Worm (Caenorhabditis elegans) whole organism, midembryonic: Measurements from ENCODE around the gene R09E10.1.
A peak's percentile ranks its signal among the peaks of the same experiment; 100 is the strongest.

Experiments used
- T22C8.4 ChIP-seq: fragments of 200-800 bp; sonication (Bioruptor generic); IDR thresholded peaks from 2 replicates; pipeline ENCODE4 v1.3.6; 2022; ENCODE audit warnings: missing genetic modification characterization, missing compliant biosample characterization
- cog-1 ChIP-seq: sonication (generic microtip); optimal IDR thresholded peaks from 2 replicates; lab custom pipeline; 2016; ENCODE audit warnings: missing genetic modification characterization, missing compliant biosample characterization
- flt-1 ChIP-seq: fragments of 200-800 bp; sonication (Bioruptor generic); IDR thresholded peaks from 2 replicates; pipeline ENCODE4 v1.3.6; 2022; ENCODE audit warnings: missing genetic modification characterization, missing compliant biosample characterization
- klf-2 ChIP-seq: fragments of 200-800 bp; sonication (Bioruptor generic); conservative IDR thresholded peaks from 2 replicates; pipeline ENCODE4 v1.3.6; 2022; ENCODE audit warnings: missing genetic modification reagents, missing genetic modification characterization, missing compliant biosample characterization
- med-1 ChIP-seq: sonication (generic microtip); optimal IDR thresholded peaks from 2 replicates; lab custom pipeline; 2017; ENCODE audit warnings: missing genetic modification characterization, mild to moderate bottlenecking, missing compliant biosample characterization, antibody characterized with exemption, missing genetic modification reagents; ENCODE audit not compliant: insufficient read depth
- ref-1 ChIP-seq: fragments of 200-800 bp; sonication (Bioruptor generic); conservative IDR thresholded peaks from 2 replicates; pipeline ENCODE4 v1.3.6; 2022; ENCODE audit warnings: missing genetic modification reagents, missing genetic modification characterization, missing compliant biosample characterization
- tab-1 ChIP-seq: fragments of 200-800 bp; sonication (Bioruptor generic); IDR thresholded peaks from 2 replicates; pipeline ENCODE4 v1.3.6; 2022; ENCODE audit warnings: missing genetic modification characterization, missing compliant biosample characterization
- ztf-23 ChIP-seq: fragments of 200-800 bp; sonication (Bioruptor generic); IDR thresholded peaks from 2 replicates; pipeline ENCODE4 v1.3.6; 2022; ENCODE audit warnings: missing genetic modification reagents, missing genetic modification characterization, missing compliant biosample characterization
- ztf-29 ChIP-seq: fragments of 200-800 bp; sonication (Bioruptor generic); IDR thresholded peaks from 2 replicates; pipeline ENCODE4 v1.3.6; 2022; ENCODE audit warnings: missing genetic modification reagents, missing genetic modification characterization, missing compliant biosample characterization

R09E10.1 gene

ce11 chrIV:10346948-10347347 lies 24.4 kb upstream of the R09E10.1 start:
- TF ChIP-seq ztf-23 (no peak), ref-1 (GFP tag; lab: Robert Waterston, UW) (no peak), cog-1 (tag; lab: Kevin White, UChicago) (no peak), T22C8.4 (no peak)

- TF ChIP-seq flt-1 (GFP tag; lab: Robert Waterston, UW) (no peak), T22C8.4 (no peak), med-1 (no peak), ref-1 (GFP tag; lab: Robert Waterston, UW) (no peak), tab-1 (GFP tag; lab: Robert Waterston, UW) (no peak), ztf-23 (no peak), ztf-29 (GFP tag; lab: Robert Waterston, UW) (no peak), cog-1 (tag; lab: Kevin White, UChicago) (no peak), klf-2 (GFP tag; lab: Robert Waterston, UW) (no peak)
Measured at ce11 chrIV:10345990-10346389, 23.4 kb upstream of the R09E10.1 start.

ce11 chrIV:10345486-10345885 lies 22.9 kb upstream of the R09E10.1 start:
- no peak for TF ChIP-seq klf-2 (GFP tag; lab: Robert Waterston, UW)
- no peak for TF ChIP-seq cog-1 (tag; lab: Kevin White, UChicago)
- no peak for TF ChIP-seq ztf-23
- TF ChIP-seq ztf-29 (GFP tag; lab: Robert Waterston, UW): no peak
- TF ChIP-seq flt-1 (GFP tag; lab: Robert Waterston, UW): no peak
- TF ChIP-seq ref-1 (GFP tag; lab: Robert Waterston, UW): no peak
- TF ChIP-seq med-1: no peak

ce11 chrIV:10344621-10345020 lies 22.1 kb upstream of the R09E10.1 start:
- TF ChIP-seq ztf-29 (GFP tag; lab: Robert Waterston, UW): no peak
- peak; percentile 5 for TF ChIP-seq cog-1 (tag; lab: Kevin White, UChicago)

ce11 chrIV:10342361-10342706 lies 19.8 kb upstream of the R09E10.1 start:
- TF ChIP-seq ref-1 (GFP tag; lab: Robert Waterston, UW) (no peak), klf-2 (GFP tag; lab: Robert Waterston, UW) (no peak), cog-1 (tag; lab: Kevin White, UChicago) (no peak), ztf-29 (GFP tag; lab: Robert Waterston, UW) (no peak), med-1 (no peak), tab-1 (GFP tag; lab: Robert Waterston, UW) (no peak), flt-1 (GFP tag; lab: Robert Waterston, UW) (no peak), ztf-23 (no peak), T22C8.4 (no peak)

ce11 chrIV:10341618-10342360 lies 19.2 kb upstream of the R09E10.1 start:
- no peak for TF ChIP-seq cog-1 (tag; lab: Kevin White, UChicago)
- no peak; the same call in 1 of the 2 replicates for TF ChIP-seq ztf-23
- no peak for TF ChIP-seq tab-1 (GFP tag; lab: Robert Waterston, UW)
- TF ChIP-seq klf-2 (GFP tag; lab: Robert Waterston, UW): no peak
- TF ChIP-seq T22C8.4: no peak
- no peak for TF ChIP-seq ztf-29 (GFP tag; lab: Robert Waterston, UW)
- TF ChIP-seq flt-1 (GFP tag; lab: Robert Waterston, UW): no peak
- no peak for TF ChIP-seq med-1
- no peak for TF ChIP-seq ref-1 (GFP tag; lab: Robert Waterston, UW)

ce11 chrIV:10339701-10340100 lies 17.2 kb upstream of the R09E10.1 start:
- TF ChIP-seq ztf-29 (GFP tag; lab: Robert Waterston, UW) (no peak), med-1 (no peak), T22C8.4 (no peak), tab-1 (GFP tag; lab: Robert Waterston, UW) (no peak), klf-2 (GFP tag; lab: Robert Waterston, UW) (no peak), ztf-23 (no peak), flt-1 (GFP tag; lab: Robert Waterston, UW) (no peak), ref-1 (GFP tag; lab: Robert Waterston, UW) (no peak), cog-1 (tag; lab: Kevin White, UChicago) (no peak)

- TF ChIP-seq cog-1 (tag; lab: Kevin White, UChicago) (no peak), med-1 (no peak), tab-1 (GFP tag; lab: Robert Waterston, UW) (no peak), T22C8.4 (no peak), klf-2 (GFP tag; lab: Robert Waterston, UW) (no peak), ref-1 (GFP tag; lab: Robert Waterston, UW) (no peak), ztf-23 (no peak), flt-1 (GFP tag; lab: Robert Waterston, UW) (no peak), ztf-29 (GFP tag; lab: Robert Waterston, UW) (no peak)
Measured at ce11 chrIV:10337286-10337685, 14.7 kb upstream of the R09E10.1 start.

ce11 chrIV:10331882-10332281 lies 9.3 kb upstream of the R09E10.1 start:
- TF ChIP-seq tab-1 (GFP tag; lab: Robert Waterston, UW) (no peak), flt-1 (GFP tag; lab: Robert Waterston, UW) (no peak)

- TF ChIP-seq ztf-23 (0 out of 2 replicates have a peak, but pooled peaks have one; percentile 39), cog-1 (tag; lab: Kevin White, UChicago) (no peak), klf-2 (GFP tag; lab: Robert Waterston, UW) (peak; percentile 62; the same call in 1 of the 2 replicates)
Measured at ce11 chrIV:10330962-10331361, 8.4 kb upstream of the R09E10.1 start.

- 0 out of 2 replicates have a peak, but pooled peaks have one; percentile 52 for TF ChIP-seq tab-1 (GFP tag; lab: Robert Waterston, UW)
Measured at ce11 chrIV:10323368-10323767, 818 bp upstream of the R09E10.1 start.
